Worm (Caenorhabditis elegans): ENCODE data around the gene Y113G7A.14.

Y113G7A.14 gene

DNA sequence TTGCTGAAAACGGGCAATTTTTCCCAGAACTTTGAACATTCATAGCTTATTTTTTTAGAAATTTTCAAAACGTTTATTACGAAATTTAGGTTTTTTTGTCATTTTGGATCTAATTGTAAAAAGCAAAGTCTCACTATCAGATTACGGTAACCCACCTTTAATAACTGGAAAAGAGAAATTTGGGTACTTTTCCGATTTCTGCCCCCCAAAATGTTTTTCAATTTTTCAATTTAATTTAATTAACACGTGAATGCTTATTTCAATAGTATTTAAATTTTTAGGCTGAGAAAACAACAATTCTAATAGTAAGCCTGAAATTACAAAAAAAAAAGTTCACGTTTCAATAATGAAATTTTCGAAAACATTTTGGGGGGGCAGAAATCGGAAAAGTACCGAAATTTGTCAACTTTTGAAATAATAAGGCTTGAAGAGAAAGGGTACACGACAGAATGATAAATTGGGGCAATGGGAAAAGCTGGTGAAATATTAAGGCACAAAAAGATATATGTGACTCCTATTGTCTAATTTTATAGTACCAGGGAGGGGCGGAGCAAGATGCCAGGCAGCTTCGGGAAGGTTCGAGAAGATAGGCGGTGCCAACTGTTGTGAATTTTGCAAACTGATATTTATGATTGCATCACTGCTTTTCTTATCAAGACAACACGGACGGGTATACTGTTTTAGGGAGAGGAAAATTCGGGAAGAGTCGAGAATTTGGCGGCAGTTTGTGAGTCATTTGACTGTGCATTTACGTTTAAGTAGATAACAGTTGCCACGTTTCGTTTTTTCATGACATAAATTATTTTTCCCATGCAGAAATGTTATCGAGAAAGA lies 26.0 kb upstream of the Y113G7A.14 start, which contains the start of gene F19B2.5 (continued):
- TF ChIP-seq nhr-11 (tag; optimal IDR thresholded peaks at IDR 0.05) (no peak), dpl-1 (GFP tag; optimal IDR thresholded peaks at IDR 0.05) (peak; percentile 26), Y75B8A.6 (GFP tag; IDR thresholded peaks at IDR 0.05) (0 out of 2 replicates have a peak, but pooled peaks have one; percentile 20), nhr-76 (tag; optimal IDR thresholded peaks at IDR 0.05) (no peak), daf-19 (GFP tag; conservative IDR thresholded peaks at IDR 0.05) (no peak), ama-1 (optimal IDR thresholded peaks at IDR 0.05) (peak; percentile 88), zfp-2 (tag; optimal IDR thresholded peaks at IDR 0.05) (no peak), duxl-1 (tag; optimal IDR thresholded peaks at IDR 0.05; ENCODE audit: poor library complexity) (no peak), zip-2 (tag; optimal IDR thresholded peaks at IDR 0.05) (no peak), daf-12 (tag; optimal IDR thresholded peaks at IDR 0.05) (no peak), ceh-62 (tag; optimal IDR thresholded peaks at IDR 0.05) (no peak), lsy-2 (tag; optimal IDR thresholded peaks at IDR 0.05) (peak in 1 of 2 experiments; percentile 53), Y48G9A.11 (GFP tag; IDR thresholded peaks at IDR 0.05) (no peak), ceh-28 (tag; optimal IDR thresholded peaks at IDR 0.05) (no peak), tra-1 (GFP tag; IDR thresholded peaks at IDR 0.05) (peak; percentile 90; the same call in 1 of the 2 replicates), nhr-102 (tag; optimal IDR thresholded peaks at IDR 0.05) (peak; percentile 93), nhr-28 (tag; optimal IDR thresholded peaks at IDR 0.05) (peak; percentile 62), pqm-1 (tag; optimal IDR thresholded peaks at IDR 0.05) (peak; percentile 11), unc-39 (tag; optimal IDR thresholded peaks at IDR 0.05) (no peak), rbr-2 (tag; optimal IDR thresholded peaks at IDR 0.05) (no peak), T20F7.1 (GFP tag; optimal IDR thresholded peaks at IDR 0.05) (peak; percentile 49), spr-1 (tag; optimal IDR thresholded peaks at IDR 0.05) (no peak), hlh-11 (tag; optimal IDR thresholded peaks at IDR 0.05) (peak; percentile 88), unc-130 (GFP tag; optimal IDR thresholded peaks at IDR 0.05) (no peak), nhr-77 (tag; optimal IDR thresholded peaks at IDR 0.05) (peak; percentile 49), nhr-48 (tag; optimal IDR thresholded peaks at IDR 0.05) (peak; percentile 79), spr-3 (GFP tag; optimal IDR thresholded peaks at IDR 0.05) (no peak), mes-2 (tag; optimal IDR thresholded peaks at IDR 0.05; ENCODE audit: poor library complexity, severe bottlenecking) (no peak), lin-15B (tag; optimal IDR thresholded peaks at IDR 0.05) (no peak), ZK337.2 (GFP tag; IDR thresholded peaks at IDR 0.05) (no peak), pha-4 (GFP tag; IDR thresholded peaks at IDR 0.05) (0 out of 2 replicates have a peak, but pooled peaks have one; percentile 50), pha-4 (tag; optimal IDR thresholded peaks at IDR 0.05) (no peak), madf-9 (GFP tag; conservative IDR thresholded peaks at IDR 0.05) (0 out of 2 replicates have a peak, but pooled peaks have one; percentile 13), lir-3 (tag; optimal IDR thresholded peaks at IDR 0.05) (no peak), ZK546.5 (tag; optimal IDR thresholded peaks at IDR 0.05) (no peak), jun-1 (tag; optimal IDR thresholded peaks at IDR 0.05) (peak; percentile 66), hlh-30 (tag; optimal IDR thresholded peaks at IDR 0.05; ENCODE audit: insufficient read depth) (peak; percentile 69), nhr-6 (tag; optimal IDR thresholded peaks at IDR 0.05) (peak; percentile 25), ztf-11 (tag; optimal IDR thresholded peaks at IDR 0.05) (no peak), gei-8 (GFP tag; optimal IDR thresholded peaks at IDR 0.05) (peak; percentile 60), lin-13 (GFP tag; optimal IDR thresholded peaks at IDR 0.05) (no peak), nhr-41 (GFP tag; IDR thresholded peaks at IDR 0.05) (0 out of 2 replicates have a peak, but pooled peaks have one; percentile 40), dmd-9 (GFP tag; IDR thresholded peaks at IDR 0.05) (peak; percentile 49; the same call in 1 of the 2 replicates), mdt-29 (GFP tag; IDR thresholded peaks at IDR 0.05) (peak; percentile 100), fos-1 (tag; optimal IDR thresholded peaks at IDR 0.05) (no peak), attf-4 (tag; optimal IDR thresholded peaks at IDR 0.05) (no peak), tag-97 (GFP tag; IDR thresholded peaks at IDR 0.05) (no peak), ces-1 (GFP tag; optimal IDR thresholded peaks at IDR 0.05) (no peak), nhr-237 (tag; optimal IDR thresholded peaks at IDR 0.05) (no peak), ztf-7 (tag; optimal IDR thresholded peaks at IDR 0.05) (peak; percentile 25), lin-1 (GFP tag; IDR thresholded peaks at IDR 0.05) (peak; percentile 62; the same call in 1 of the 2 replicates)

Data from whole organism, L4 larva.